Worm (Caenorhabditis elegans) whole organism, young adult: Measurements from ENCODE around the gene rps-12.
A peak's percentile ranks its signal among the peaks of the same experiment; 100 is the strongest.

Source experiments
- B0019.2 ChIP-seq: fragments of 200-800 bp; sonication (Bioruptor generic); conservative IDR thresholded peaks from 2 replicates; pipeline ENCODE4 v1.3.6; 2022; ENCODE audit warnings: missing genetic modification reagents, missing genetic modification characterization, missing compliant biosample characterization
- B0261.1 ChIP-seq: sonication (generic microtip); optimal IDR thresholded peaks from 2 replicates; lab custom pipeline; 2016; ENCODE audit warnings: mild to moderate bottlenecking, missing genetic modification characterization, moderate library complexity, missing compliant biosample characterization
- D2030.7 ChIP-seq: fragments of 200-800 bp; sonication (Bioruptor generic); IDR thresholded peaks from 2 replicates; pipeline ENCODE4 v1.3.6; 2022; ENCODE audit warnings: missing genetic modification reagents, missing genetic modification characterization, missing compliant biosample characterization
- F10E7.11 ChIP-seq: sonication (generic microtip); optimal IDR thresholded peaks from 2 replicates; lab custom pipeline; 2017; ENCODE audit warnings: mild to moderate bottlenecking, missing genetic modification characterization, moderate library complexity, missing compliant biosample characterization
- F22D6.2 ChIP-seq: sonication (generic microtip); optimal IDR thresholded peaks from 2 replicates; lab custom pipeline; 2016; ENCODE audit warnings: mild to moderate bottlenecking, missing genetic modification characterization, missing compliant biosample characterization
- F33H1.4 ChIP-seq: fragments of 200-800 bp; sonication (Bioruptor generic); IDR thresholded peaks from 2 replicates; pipeline ENCODE4 v1.3.6; 2022; ENCODE audit warnings: missing genetic modification reagents, missing genetic modification characterization, missing compliant biosample characterization
- F37B4.10 ChIP-seq: fragments of 200-800 bp; sonication (Bioruptor generic); IDR thresholded peaks from 2 replicates; pipeline ENCODE4 v1.3.6; 2022; ENCODE audit warnings: missing genetic modification characterization, missing compliant biosample characterization
- F52B5.7 ChIP-seq: sonication (generic microtip); optimal IDR thresholded peaks from 2 replicates; lab custom pipeline; 2016; ENCODE audit warnings: mild to moderate bottlenecking, missing genetic modification characterization, missing compliant biosample characterization
- F57A8.1 ChIP-seq: fragments of 200-800 bp; sonication (Bioruptor generic); optimal IDR thresholded peaks from 2 replicates; lab custom pipeline; 2018; ENCODE audit warnings: mild to moderate bottlenecking, missing genetic modification characterization, moderate library complexity, missing compliant biosample characterization
- K12H6.12 ChIP-seq: fragments of 200-800 bp; sonication (Bioruptor generic); optimal IDR thresholded peaks from 2 replicates; lab custom pipeline; 2018; ENCODE audit warnings: mild to moderate bottlenecking, missing genetic modification characterization, missing compliant biosample characterization
- Y53F4B.3 ChIP-seq: fragments of 200-800 bp; sonication (Bioruptor generic); IDR thresholded peaks from 2 replicates; pipeline ENCODE4 v1.3.6; 2022; ENCODE audit warnings: missing genetic modification reagents, missing genetic modification characterization, missing compliant biosample characterization
- Y79H2A.3 ChIP-seq: fragments of 200-800 bp; sonication (Bioruptor generic); conservative IDR thresholded peaks from 2 replicates; pipeline ENCODE4 v1.3.6; 2022; ENCODE audit warnings: missing genetic modification reagents, missing genetic modification characterization, missing compliant biosample characterization
- ceh-27 ChIP-seq: fragments of 200-800 bp; sonication (Bioruptor generic); optimal IDR thresholded peaks from 2 replicates; lab custom pipeline; 2018; ENCODE audit warnings: mild to moderate bottlenecking, missing genetic modification characterization, moderate library complexity, missing compliant biosample characterization
- ceh-91 ChIP-seq: fragments of 200-800 bp; sonication (Bioruptor generic); IDR thresholded peaks from 2 replicates; pipeline ENCODE4 v1.3.6; 2022; ENCODE audit warnings: missing genetic modification reagents, missing genetic modification characterization, missing compliant biosample characterization
- egl-44 ChIP-seq: fragments of 200-800 bp; sonication (Bioruptor generic); IDR thresholded peaks from 2 replicates; pipeline ENCODE4 v1.3.6; 2022; ENCODE audit warnings: missing genetic modification reagents, missing genetic modification characterization, missing compliant biosample characterization
- ets-4 ChIP-seq: fragments of 200-800 bp; sonication (Bioruptor generic); optimal IDR thresholded peaks from 2 replicates; lab custom pipeline; 2018; ENCODE audit warnings: mild to moderate bottlenecking, missing genetic modification characterization, missing compliant biosample characterization
- him-1 ChIP-seq: sonication (generic microtip); optimal IDR thresholded peaks from 2 replicates; lab custom pipeline; 2016; ENCODE audit warnings: missing genotype, missing genetic modification reagents, missing genetic modification characterization, missing compliant biosample characterization
- hmg-1.2 ChIP-seq: fragments of 200-800 bp; sonication (Bioruptor generic); IDR thresholded peaks from 2 replicates; pipeline ENCODE4 v1.3.6; 2022; ENCODE audit warnings: missing genetic modification reagents, missing genetic modification characterization, missing compliant biosample characterization
- hrde-1 ChIP-seq: sonication (generic microtip); optimal IDR thresholded peaks from 2 replicates; lab custom pipeline; 2016; ENCODE audit warnings: missing genetic modification characterization, mild to moderate bottlenecking, missing compliant biosample characterization, moderate library complexity, missing genotype, missing genetic modification reagents, borderline replicate concordance
- lag-1 ChIP-seq: fragments of 200-800 bp; sonication (Bioruptor generic); IDR thresholded peaks from 2 replicates; pipeline ENCODE4 v1.3.6; 2022; ENCODE audit warnings: missing genetic modification reagents, missing genetic modification characterization, missing compliant biosample characterization
- let-526 ChIP-seq: fragments of 200-800 bp; sonication (Bioruptor generic); IDR thresholded peaks from 2 replicates; pipeline ENCODE4 v1.3.6; 2022; ENCODE audit warnings: missing genetic modification reagents, missing genetic modification characterization, missing compliant biosample characterization
- lin-35 ChIP-seq, 3 experiments: fragments of 150-350 bp in 2 of 3; sonication (generic microtip) in 1 of 3; optimal IDR thresholded peaks; 2 replicates each; lab custom pipeline; 2014 to 2018; ENCODE audit warnings: missing biosample characterization in 3 of 3, missing genetic modification characterization in 3 of 3, missing genetic modification reagents in 3 of 3
- lin-54 ChIP-seq: fragments of 200-800 bp; sonication (Bioruptor generic); optimal IDR thresholded peaks from 2 replicates; lab custom pipeline; 2018; ENCODE audit warnings: mild to moderate bottlenecking, missing genetic modification characterization, missing compliant biosample characterization
- lsl-1 ChIP-seq: fragments of 200-800 bp; sonication (Bioruptor generic); optimal IDR thresholded peaks from 2 replicates; lab custom pipeline; 2018; ENCODE audit warnings: mild to moderate bottlenecking, missing genetic modification characterization, moderate library complexity, missing compliant biosample characterization
- madf-10 ChIP-seq: sonication (generic microtip); optimal IDR thresholded peaks from 2 replicates; lab custom pipeline; 2016; ENCODE audit warnings: mild to moderate bottlenecking, missing genetic modification characterization, missing compliant biosample characterization
- madf-8 ChIP-seq: fragments of 200-800 bp; sonication (Bioruptor generic); conservative IDR thresholded peaks from 2 replicates; pipeline ENCODE4 v1.3.6; 2022; ENCODE audit warnings: missing genetic modification reagents, missing genetic modification characterization, missing compliant biosample characterization
- mcd-1 ChIP-seq: fragments of 200-800 bp; sonication (Bioruptor generic); IDR thresholded peaks from 2 replicates; pipeline ENCODE4 v1.3.6; 2022; ENCODE audit warnings: missing genetic modification reagents, missing genetic modification characterization, missing compliant biosample characterization
- mes-4 ChIP-seq: sonication (generic microtip); optimal IDR thresholded peaks from 2 replicates; lab custom pipeline; 2016; ENCODE audit warnings: missing genotype, missing genetic modification characterization, missing compliant biosample characterization
- nfyb-1 ChIP-seq: fragments of 200-800 bp; sonication (Bioruptor generic); IDR thresholded peaks from 2 replicates; pipeline ENCODE4 v1.3.6; 2022; ENCODE audit warnings: missing genetic modification reagents, missing genetic modification characterization, missing compliant biosample characterization
- nhr-120 ChIP-seq: fragments of 200-800 bp; sonication (Bioruptor generic); IDR thresholded peaks from 2 replicates; pipeline ENCODE4 v1.3.6; 2022; ENCODE audit warnings: missing genetic modification characterization, missing compliant biosample characterization
- nhr-80 ChIP-seq: sonication (generic microtip); optimal IDR thresholded peaks from 2 replicates; lab custom pipeline; 2016; ENCODE audit warnings: missing genetic modification characterization, missing compliant biosample characterization
- rcor-1 ChIP-seq: fragments of 200-800 bp; sonication (Bioruptor generic); IDR thresholded peaks from 2 replicates; pipeline ENCODE4 v1.3.6; 2022; ENCODE audit warnings: missing genetic modification reagents, missing genetic modification characterization, missing compliant biosample characterization
- rec-8 ChIP-seq, 2 experiments: sonication (generic microtip); optimal IDR thresholded peaks; 2 replicates each; lab custom pipeline; 2016; ENCODE audit warnings: mild to moderate bottlenecking in 2 of 2, missing genetic modification characterization in 2 of 2, missing genetic modification reagents in 2 of 2, missing genotype in 2 of 2, missing biosample characterization in 1 of 2, missing compliant biosample characterization in 1 of 2, moderate library complexity in 1 of 2
- rpc-1 ChIP-seq, 2 experiments: fragments of 150-350 bp in 1 of 2; sonication (generic microtip) in 1 of 2; optimal IDR thresholded peaks; 2 replicates each; lab custom pipeline; 2014 to 2018; ENCODE audit warnings: missing biosample characterization in 1 of 2, missing genetic modification characterization in 1 of 2, missing genetic modification reagents in 1 of 2, missing genotype in 1 of 2
- sea-2 ChIP-seq: fragments of 200-800 bp; sonication (Bioruptor generic); IDR thresholded peaks from 2 replicates; pipeline ENCODE4 v1.3.6; 2022; ENCODE audit warnings: missing genetic modification characterization, missing compliant biosample characterization
- snpc-1.1 ChIP-seq: sonication (generic microtip); optimal IDR thresholded peaks from 2 replicates; lab custom pipeline; 2017; ENCODE audit warnings: missing genetic modification characterization, mild to moderate bottlenecking, missing compliant biosample characterization, antibody characterized with exemption, moderate library complexity, missing genotype, missing genetic modification reagents; ENCODE audit not compliant: insufficient read depth
- snpc-3.4 ChIP-seq: sonication (generic microtip); optimal IDR thresholded peaks from 2 replicates; lab custom pipeline; 2017; ENCODE audit warnings: missing genetic modification characterization, mild to moderate bottlenecking, missing compliant biosample characterization, antibody characterized with exemption, moderate library complexity, missing genotype, missing genetic modification reagents
- snpc-4 ChIP-seq, 5 experiments: fragments of 150-350 bp in 1 of 5; sonication (generic microtip) in 4 of 5; optimal IDR thresholded peaks; 2 replicates each; lab custom pipeline; 2014 to 2018; ENCODE audit warnings: missing genetic modification characterization in 5 of 5, missing biosample characterization in 3 of 5, antibody characterized with exemption in 2 of 5, mild to moderate bottlenecking in 2 of 5, missing compliant biosample characterization in 2 of 5, missing genotype in 2 of 5, moderate library complexity in 2 of 5, missing genetic modification reagents in 1 of 5
- xnd-1 ChIP-seq: sonication (generic microtip); optimal IDR thresholded peaks from 2 replicates; lab custom pipeline; 2016; ENCODE audit warnings: missing genotype, missing genetic modification reagents, missing genetic modification characterization, missing compliant biosample characterization
- zfh-2 ChIP-seq: fragments of 200-800 bp; sonication (Bioruptor generic); conservative IDR thresholded peaks from 2 replicates; pipeline ENCODE4 v1.3.6; 2022; ENCODE audit warnings: missing genetic modification reagents, missing genetic modification characterization, missing compliant biosample characterization
- zim-3 ChIP-seq: sonication (generic microtip); optimal IDR thresholded peaks from 2 replicates; lab custom pipeline; 2017; ENCODE audit warnings: mild to moderate bottlenecking, missing genetic modification characterization, moderate library complexity, missing compliant biosample characterization
- ztf-22 ChIP-seq: fragments of 200-800 bp; sonication (Bioruptor generic); optimal IDR thresholded peaks from 2 replicates; lab custom pipeline; 2018; ENCODE audit warnings: mild to moderate bottlenecking, missing genetic modification characterization, moderate library complexity, missing compliant biosample characterization
- ztf-25 ChIP-seq: fragments of 200-800 bp; sonication (Bioruptor generic); IDR thresholded peaks from 2 replicates; pipeline ENCODE4 v1.3.6; 2022; ENCODE audit warnings: missing genetic modification reagents, missing genetic modification characterization, missing compliant biosample characterization
- ztf-26 ChIP-seq: sonication (generic microtip); optimal IDR thresholded peaks from 2 replicates; lab custom pipeline; 2017; ENCODE audit warnings: missing genetic modification characterization, missing compliant biosample characterization
- ztf-28 ChIP-seq: fragments of 200-800 bp; sonication (Bioruptor generic); IDR thresholded peaks from 2 replicates; pipeline ENCODE4 v1.3.6; 2022; ENCODE audit warnings: missing genetic modification reagents, missing genetic modification characterization, missing compliant biosample characterization

rps-12 gene

DNA sequence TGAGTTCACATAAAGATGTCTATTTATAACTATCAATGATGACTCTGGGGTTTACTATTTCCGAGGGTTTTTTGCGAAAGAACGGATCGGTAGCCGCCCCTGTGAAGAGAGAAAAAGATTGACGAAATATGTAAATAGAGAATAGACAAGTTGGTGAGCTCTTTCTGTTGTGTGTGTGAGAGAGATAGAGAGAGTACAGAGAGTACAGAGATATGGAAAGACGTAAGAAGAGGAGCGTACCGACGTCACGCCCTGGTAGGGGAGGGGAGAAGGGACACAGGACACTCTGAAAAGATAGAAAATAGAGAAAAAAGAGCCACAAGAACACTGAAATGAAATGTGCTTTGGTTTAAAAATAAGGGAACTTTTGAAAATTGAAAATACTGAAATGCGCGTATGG is 9.1 kb downstream of the rps-12 start (continued):
- no peak for TF ChIP-seq lin-35 (GFP tag; optimal IDR thresholded peaks at IDR 0.05; lab: Kevin White, UChicago)
- no peak for TF ChIP-seq lag-1 (GFP tag; lab: Robert Waterston, UW)
- no peak for TF ChIP-seq F57A8.1
- TF ChIP-seq F22D6.2 (tag; lab: Kevin White, UChicago): no peak
- no peak for TF ChIP-seq sea-2 (GFP tag; lab: Robert Waterston, UW)
- no peak for TF ChIP-seq ets-4
- no peak for TF ChIP-seq lin-54
- TF ChIP-seq F52B5.7 (tag; lab: Kevin White, UChicago): no peak
- TF ChIP-seq zim-3 (tag; lab: Kevin White, UChicago): no peak
- TF ChIP-seq zfh-2 (GFP tag; lab: Robert Waterston, UW): no peak
- no peak for TF ChIP-seq ceh-27
- TF ChIP-seq hmg-1.2 (GFP tag; lab: Robert Waterston, UW): peak; percentile 44; the same call in 1 of the 2 replicates
- TF ChIP-seq rpc-1 (optimal IDR thresholded peaks at IDR 0.05; lab: Kevin White, UChicago): no peak
- TF ChIP-seq rpc-1 (tag; optimal IDR thresholded peaks at IDR 0.05; lab: Kevin White, UChicago): no peak
- TF ChIP-seq ztf-25 (GFP tag; lab: Robert Waterston, UW): no peak
- TF ChIP-seq ceh-91 (GFP tag; lab: Robert Waterston, UW): no peak
- TF ChIP-seq hrde-1: no peak
- TF ChIP-seq egl-44 (GFP tag; lab: Robert Waterston, UW): no peak
- TF ChIP-seq Y79H2A.3 (GFP tag; lab: Robert Waterston, UW): no peak
- no peak for TF ChIP-seq let-526 (GFP tag; lab: Robert Waterston, UW)
- no peak for TF ChIP-seq madf-10
- TF ChIP-seq ztf-28: no peak
- TF ChIP-seq B0261.1: no peak

ce11 chrIII:5691826-5692225 is 12.7 kb downstream of the rps-12 start:
- TF ChIP-seq F37B4.10 (GFP tag; lab: Robert Waterston, UW) (no peak), ztf-22 (GFP tag; lab: Kevin White, UChicago) (no peak), Y53F4B.3 (GFP tag; lab: Robert Waterston, UW) (no peak), nfyb-1 (GFP tag; lab: Robert Waterston, UW) (no peak), rcor-1 (no peak), nhr-120 (GFP tag; lab: Robert Waterston, UW) (no peak), zfh-2 (GFP tag; lab: Robert Waterston, UW) (no peak), F10E7.11 (tag; lab: Kevin White, UChicago) (no peak), mcd-1 (GFP tag; lab: Robert Waterston, UW) (no peak), sea-2 (GFP tag; lab: Robert Waterston, UW) (no peak), nhr-80 (no peak), K12H6.12 (tag; lab: Kevin White, UChicago) (no peak), snpc-4 (GFP tag; optimal IDR thresholded peaks at IDR 0.05; lab: Kevin White, UChicago) (no peak), snpc-4 (tag; optimal IDR thresholded peaks at IDR 0.05; lab: Kevin White, UChicago) (no peak), rec-8 (tag; optimal IDR thresholded peaks at IDR 0.05; lab: Kevin White, UChicago) (no peak), egl-44 (GFP tag; lab: Robert Waterston, UW) (no peak), lsl-1 (GFP tag; lab: Kevin White, UChicago) (no peak)
- TF ChIP-seq, all 124 proteins: peak for 0

DNA sequence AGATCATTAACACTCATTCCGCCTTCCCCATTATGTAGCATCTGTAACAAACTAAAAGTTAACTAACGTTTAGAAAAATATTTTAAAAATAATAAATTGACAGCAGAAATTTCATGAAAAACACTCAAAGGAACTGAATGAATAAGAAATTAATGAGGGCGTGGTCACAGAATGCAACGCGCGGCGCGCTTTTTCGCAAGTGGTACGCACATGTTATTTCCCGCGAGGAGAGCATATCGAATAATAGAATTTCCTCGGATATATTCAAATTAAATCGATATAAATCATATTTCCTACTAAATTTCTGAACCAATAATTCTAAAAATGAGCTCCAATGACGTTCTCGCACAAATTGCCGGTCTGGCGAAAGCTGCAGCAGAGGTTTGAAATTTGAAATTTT is 13.6 kb downstream of the rps-12 start, which contains the start of the genes abi-1 and arle-14:
Gene abi-1, minus strand, starts transcription at position 51 of the 400 bp plus-strand sequence.
Gene arle-14, plus strand, starts transcription at position 217 of the 400 bp plus-strand sequence.
- TF ChIP-seq him-1 (tag; lab: Kevin White, UChicago): no peak
- TF ChIP-seq ztf-25 (GFP tag; lab: Robert Waterston, UW): no peak
- TF ChIP-seq madf-8: 0 out of 2 replicates have a peak, but pooled peaks have one; percentile 18
- 0 out of 2 replicates have a peak, but pooled peaks have one; percentile 16 for TF ChIP-seq ceh-91 (GFP tag; lab: Robert Waterston, UW)
- TF ChIP-seq snpc-1.1 (tag; lab: Kevin White, UChicago): peak; percentile 51
- TF ChIP-seq mes-4: no peak
- peak; percentile 33 for TF ChIP-seq lsl-1 (GFP tag; lab: Kevin White, UChicago)
- TF ChIP-seq D2030.7 (GFP tag; lab: Robert Waterston, UW): peak; percentile 16; the same call in 1 of the 2 replicates
- no peak for TF ChIP-seq Y53F4B.3 (GFP tag; lab: Robert Waterston, UW)
- TF ChIP-seq F37B4.10 (GFP tag; lab: Robert Waterston, UW): no peak
- no peak for TF ChIP-seq sea-2 (GFP tag; lab: Robert Waterston, UW)
- no peak for TF ChIP-seq B0019.2 (GFP tag; lab: Robert Waterston, UW)
- no peak for TF ChIP-seq ztf-26 (tag; lab: Kevin White, UChicago)
- no peak for TF ChIP-seq ztf-22 (GFP tag; lab: Kevin White, UChicago)
- peak; percentile 29 for TF ChIP-seq snpc-3.4 (tag; lab: Kevin White, UChicago)
- peak; percentile 43; the same call in 1 of the 2 replicates for TF ChIP-seq F33H1.4 (GFP tag; lab: Robert Waterston, UW)
- TF ChIP-seq xnd-1: no peak
